Fruit fly (Drosophila melanogaster): Measurements from ENCODE around the gene CG14805.

dm6 chrX:1922765-1923501 lies 45.8 kb downstream of the CG14805 start, which contains the start of the genes eIF2Bepsilon and Ocrl:
- TF ChIP-seq gl (tag; optimal IDR thresholded peaks at IDR 0.05) (no peak), CG10348 (GFP tag; IDR thresholded peaks at IDR 0.05) (no peak)
